Worm (Caenorhabditis elegans) whole organism, young adult: ENCODE measurements around the gene C14B9.10.

Experiments used
- B0019.2 ChIP-seq: fragments of 200-800 bp; sonication (Bioruptor generic); conservative IDR thresholded peaks from 2 replicates; pipeline ENCODE4 v1.3.6; 2022; ENCODE audit warnings: missing genetic modification reagents, missing genetic modification characterization, missing compliant biosample characterization
- B0336.3 ChIP-seq: fragments of 200-800 bp; sonication (Bioruptor generic); IDR thresholded peaks from 2 replicates; pipeline ENCODE4 v1.3.6; 2022; ENCODE audit warnings: missing genetic modification characterization, missing compliant biosample characterization
- D2030.7 ChIP-seq: fragments of 200-800 bp; sonication (Bioruptor generic); IDR thresholded peaks from 2 replicates; pipeline ENCODE4 v1.3.6; 2022; ENCODE audit warnings: missing genetic modification reagents, missing genetic modification characterization, missing compliant biosample characterization
- F23B12.7 ChIP-seq: sonication (generic microtip); optimal IDR thresholded peaks from 2 replicates; lab custom pipeline; 2017; ENCODE audit warnings: missing genetic modification characterization, mild to moderate bottlenecking, missing compliant biosample characterization, antibody characterized with exemption, moderate library complexity; ENCODE audit not compliant: insufficient read depth
- F33H1.4 ChIP-seq: fragments of 200-800 bp; sonication (Bioruptor generic); IDR thresholded peaks from 2 replicates; pipeline ENCODE4 v1.3.6; 2022; ENCODE audit warnings: missing genetic modification reagents, missing genetic modification characterization, missing compliant biosample characterization
- F49E8.2 ChIP-seq: sonication (generic microtip); optimal IDR thresholded peaks from 3 replicates; lab custom pipeline; 2017; ENCODE audit warnings: missing genetic modification characterization, mild to moderate bottlenecking, missing compliant biosample characterization, antibody characterized with exemption, moderate library complexity; ENCODE audit not compliant: insufficient read depth
- K12H6.12 ChIP-seq: fragments of 200-800 bp; sonication (Bioruptor generic); optimal IDR thresholded peaks from 2 replicates; lab custom pipeline; 2018; ENCODE audit warnings: mild to moderate bottlenecking, missing genetic modification characterization, missing compliant biosample characterization
- Y53G8AR.9 ChIP-seq: fragments of 200-800 bp; sonication (Bioruptor generic); conservative IDR thresholded peaks from 2 replicates; pipeline ENCODE4 v1.3.6; 2022; ENCODE audit warnings: missing genetic modification reagents, missing genetic modification characterization, missing compliant biosample characterization
- Y56A3A.18 ChIP-seq: fragments of 200-800 bp; sonication (Bioruptor generic); IDR thresholded peaks from 2 replicates; pipeline ENCODE4 v1.3.6; 2022; ENCODE audit warnings: missing genetic modification reagents, missing genetic modification characterization, missing compliant biosample characterization
- Y95B8A.8 ChIP-seq: fragments of 200-800 bp; sonication (Bioruptor generic); IDR thresholded peaks from 2 replicates; pipeline ENCODE4 v1.3.6; 2022; ENCODE audit warnings: missing genetic modification reagents, missing genetic modification characterization, missing compliant biosample characterization
- aptf-2 ChIP-seq: fragments of 200-800 bp; sonication (Bioruptor generic); conservative IDR thresholded peaks from 2 replicates; pipeline ENCODE4 v1.3.6; 2022; ENCODE audit warnings: missing genetic modification reagents, missing genetic modification characterization, missing compliant biosample characterization
- athp-1 ChIP-seq: sonication (generic microtip); optimal IDR thresholded peaks from 2 replicates; lab custom pipeline; 2017; ENCODE audit warnings: mild to moderate bottlenecking, missing genetic modification characterization, missing compliant biosample characterization
- attf-3 ChIP-seq: fragments of 200-800 bp; sonication (Bioruptor generic); conservative IDR thresholded peaks from 2 replicates; pipeline ENCODE4 v1.3.6; 2022; ENCODE audit warnings: missing genetic modification reagents, missing genetic modification characterization, missing compliant biosample characterization
- cebp-1 ChIP-seq, 2 experiments: fragments of 200-800 bp in 1 of 2; sonication (Bioruptor generic) in 1 of 2; sonication (generic microtip) in 1 of 2; IDR thresholded peaks in 1 of 2; optimal IDR thresholded peaks in 1 of 2; 2 replicates each; pipeline versions ENCODE4 v1.3.6 to Lab custom; 2017 to 2022; ENCODE audit warnings: missing compliant biosample characterization in 2 of 2, missing genetic modification characterization in 2 of 2, mild to moderate bottlenecking in 1 of 2, missing genetic modification reagents in 1 of 2, moderate library complexity in 1 of 2
- ceh-100 ChIP-seq: fragments of 200-800 bp; sonication (Bioruptor generic); IDR thresholded peaks from 2 replicates; pipeline ENCODE4 v1.3.6; 2022; ENCODE audit warnings: missing genetic modification reagents, missing genetic modification characterization, missing compliant biosample characterization
- ceh-27 ChIP-seq: fragments of 200-800 bp; sonication (Bioruptor generic); optimal IDR thresholded peaks from 2 replicates; lab custom pipeline; 2018; ENCODE audit warnings: mild to moderate bottlenecking, missing genetic modification characterization, moderate library complexity, missing compliant biosample characterization
- ceh-91 ChIP-seq: fragments of 200-800 bp; sonication (Bioruptor generic); IDR thresholded peaks from 2 replicates; pipeline ENCODE4 v1.3.6; 2022; ENCODE audit warnings: missing genetic modification reagents, missing genetic modification characterization, missing compliant biosample characterization
- efl-1 ChIP-seq: fragments of 150-350 bp; optimal IDR thresholded peaks from 2 replicates; lab custom pipeline; 2014; ENCODE audit warnings: missing biosample characterization, missing genetic modification reagents, missing genetic modification characterization
- ekl-4 ChIP-seq: fragments of 200-800 bp; sonication (Bioruptor generic); IDR thresholded peaks from 2 replicates; pipeline ENCODE4 v1.3.6; 2022; ENCODE audit warnings: missing genetic modification reagents, missing genetic modification characterization, missing compliant biosample characterization
- hmg-1.2 ChIP-seq: fragments of 200-800 bp; sonication (Bioruptor generic); IDR thresholded peaks from 2 replicates; pipeline ENCODE4 v1.3.6; 2022; ENCODE audit warnings: missing genetic modification reagents, missing genetic modification characterization, missing compliant biosample characterization
- hmg-20 ChIP-seq: fragments of 200-800 bp; sonication (Bioruptor generic); IDR thresholded peaks from 2 replicates; pipeline ENCODE4 v1.3.6; 2022; ENCODE audit warnings: missing genetic modification reagents, missing genetic modification characterization, missing compliant biosample characterization
- let-607 ChIP-seq, 2 experiments: fragments of 200-800 bp in 1 of 2; sonication (Bioruptor generic) in 1 of 2; sonication (generic microtip) in 1 of 2; optimal IDR thresholded peaks; 2 replicates each; lab custom pipeline; 2016 to 2018; ENCODE audit warnings: mild to moderate bottlenecking in 2 of 2, missing compliant biosample characterization in 2 of 2, missing genetic modification characterization in 2 of 2, moderate library complexity in 2 of 2, missing genotype in 1 of 2
- lin-40 ChIP-seq: sonication (generic microtip); optimal IDR thresholded peaks from 2 replicates; lab custom pipeline; 2016; ENCODE audit warnings: missing genetic modification characterization, mild to moderate bottlenecking, missing compliant biosample characterization, missing genotype, missing genetic modification reagents
- lsl-1 ChIP-seq: fragments of 200-800 bp; sonication (Bioruptor generic); optimal IDR thresholded peaks from 2 replicates; lab custom pipeline; 2018; ENCODE audit warnings: mild to moderate bottlenecking, missing genetic modification characterization, moderate library complexity, missing compliant biosample characterization
- madf-3 ChIP-seq: fragments of 200-800 bp; sonication (Bioruptor generic); IDR thresholded peaks from 2 replicates; pipeline ENCODE4 v1.3.6; 2022; ENCODE audit warnings: missing genetic modification reagents, missing genetic modification characterization, missing compliant biosample characterization
- madf-6 ChIP-seq: fragments of 200-800 bp; sonication (Bioruptor generic); IDR thresholded peaks from 2 replicates; pipeline ENCODE4 v1.3.6; 2022; ENCODE audit warnings: missing genetic modification reagents, missing genetic modification characterization, missing compliant biosample characterization
- madf-8 ChIP-seq: fragments of 200-800 bp; sonication (Bioruptor generic); conservative IDR thresholded peaks from 2 replicates; pipeline ENCODE4 v1.3.6; 2022; ENCODE audit warnings: missing genetic modification reagents, missing genetic modification characterization, missing compliant biosample characterization
- mcd-1 ChIP-seq: fragments of 200-800 bp; sonication (Bioruptor generic); IDR thresholded peaks from 2 replicates; pipeline ENCODE4 v1.3.6; 2022; ENCODE audit warnings: missing genetic modification reagents, missing genetic modification characterization, missing compliant biosample characterization
- mel-28 ChIP-seq: sonication (generic microtip); optimal IDR thresholded peaks from 2 replicates; lab custom pipeline; 2016; ENCODE audit warnings: borderline replicate concordance, mild to moderate bottlenecking, missing genetic modification characterization, missing compliant biosample characterization
- mes-4 ChIP-seq: sonication (generic microtip); optimal IDR thresholded peaks from 2 replicates; lab custom pipeline; 2016; ENCODE audit warnings: missing genotype, missing genetic modification characterization, missing compliant biosample characterization
- nfyb-1 ChIP-seq: fragments of 200-800 bp; sonication (Bioruptor generic); IDR thresholded peaks from 2 replicates; pipeline ENCODE4 v1.3.6; 2022; ENCODE audit warnings: missing genetic modification reagents, missing genetic modification characterization, missing compliant biosample characterization
- nhr-80 ChIP-seq: sonication (generic microtip); optimal IDR thresholded peaks from 2 replicates; lab custom pipeline; 2016; ENCODE audit warnings: missing genetic modification characterization, missing compliant biosample characterization
- pbrm-1 ChIP-seq: fragments of 200-800 bp; sonication (Bioruptor generic); IDR thresholded peaks from 2 replicates; pipeline ENCODE4 v1.3.6; 2022; ENCODE audit warnings: missing genetic modification reagents, missing genetic modification characterization, missing compliant biosample characterization
- pha-4 ChIP-seq: fragments of 150-350 bp; sonication (generic microtip); optimal IDR thresholded peaks from 2 replicates; lab custom pipeline; 2014; ENCODE audit warnings: missing biosample characterization, missing genetic modification reagents, missing genetic modification characterization
- rcor-1 ChIP-seq: fragments of 200-800 bp; sonication (Bioruptor generic); IDR thresholded peaks from 2 replicates; pipeline ENCODE4 v1.3.6; 2022; ENCODE audit warnings: missing genetic modification reagents, missing genetic modification characterization, missing compliant biosample characterization
- repo-1 ChIP-seq: sonication (generic microtip); optimal IDR thresholded peaks from 2 replicates; lab custom pipeline; 2017; ENCODE audit warnings: mild to moderate bottlenecking, missing genetic modification characterization, missing compliant biosample characterization
- snpc-1.3 ChIP-seq: sonication (generic microtip); optimal IDR thresholded peaks from 2 replicates; lab custom pipeline; 2017; ENCODE audit warnings: missing genetic modification characterization, mild to moderate bottlenecking, missing compliant biosample characterization, antibody characterized with exemption, moderate library complexity, missing genotype, missing genetic modification reagents; ENCODE audit not compliant: insufficient read depth
- snpc-3.4 ChIP-seq: sonication (generic microtip); optimal IDR thresholded peaks from 2 replicates; lab custom pipeline; 2017; ENCODE audit warnings: missing genetic modification characterization, mild to moderate bottlenecking, missing compliant biosample characterization, antibody characterized with exemption, moderate library complexity, missing genotype, missing genetic modification reagents
- snpc-4 ChIP-seq, 5 experiments: fragments of 150-350 bp in 1 of 5; sonication (generic microtip) in 4 of 5; optimal IDR thresholded peaks; 2 replicates each; lab custom pipeline; 2014 to 2018; ENCODE audit warnings: missing genetic modification characterization in 5 of 5, missing biosample characterization in 3 of 5, antibody characterized with exemption in 2 of 5, mild to moderate bottlenecking in 2 of 5, missing compliant biosample characterization in 2 of 5, missing genotype in 2 of 5, moderate library complexity in 2 of 5, missing genetic modification reagents in 1 of 5
- sptf-2 ChIP-seq: fragments of 200-800 bp; sonication (Bioruptor generic); optimal IDR thresholded peaks from 2 replicates; lab custom pipeline; 2018; ENCODE audit warnings: mild to moderate bottlenecking, missing genetic modification characterization, missing compliant biosample characterization
- tbp1 ChIP-seq: fragments of 200-800 bp; sonication (Bioruptor generic); optimal IDR thresholded peaks from 2 replicates; lab custom pipeline; 2018; ENCODE audit warnings: mild to moderate bottlenecking, missing genetic modification characterization, missing compliant biosample characterization
- tlf-1 ChIP-seq: fragments of 200-800 bp; sonication (Bioruptor generic); optimal IDR thresholded peaks from 2 replicates; lab custom pipeline; 2018; ENCODE audit warnings: mild to moderate bottlenecking, missing genetic modification characterization, missing compliant biosample characterization
- unc-130 ChIP-seq: sonication (generic microtip); optimal IDR thresholded peaks from 2 replicates; lab custom pipeline; 2016; ENCODE audit warnings: missing genetic modification reagents, missing genetic modification characterization, missing compliant biosample characterization
- ztf-18 ChIP-seq: sonication (generic microtip); optimal IDR thresholded peaks from 2 replicates; lab custom pipeline; 2016; ENCODE audit warnings: missing genotype, mild to moderate bottlenecking, missing genetic modification characterization, missing compliant biosample characterization

C14B9.10 gene

DNA sequence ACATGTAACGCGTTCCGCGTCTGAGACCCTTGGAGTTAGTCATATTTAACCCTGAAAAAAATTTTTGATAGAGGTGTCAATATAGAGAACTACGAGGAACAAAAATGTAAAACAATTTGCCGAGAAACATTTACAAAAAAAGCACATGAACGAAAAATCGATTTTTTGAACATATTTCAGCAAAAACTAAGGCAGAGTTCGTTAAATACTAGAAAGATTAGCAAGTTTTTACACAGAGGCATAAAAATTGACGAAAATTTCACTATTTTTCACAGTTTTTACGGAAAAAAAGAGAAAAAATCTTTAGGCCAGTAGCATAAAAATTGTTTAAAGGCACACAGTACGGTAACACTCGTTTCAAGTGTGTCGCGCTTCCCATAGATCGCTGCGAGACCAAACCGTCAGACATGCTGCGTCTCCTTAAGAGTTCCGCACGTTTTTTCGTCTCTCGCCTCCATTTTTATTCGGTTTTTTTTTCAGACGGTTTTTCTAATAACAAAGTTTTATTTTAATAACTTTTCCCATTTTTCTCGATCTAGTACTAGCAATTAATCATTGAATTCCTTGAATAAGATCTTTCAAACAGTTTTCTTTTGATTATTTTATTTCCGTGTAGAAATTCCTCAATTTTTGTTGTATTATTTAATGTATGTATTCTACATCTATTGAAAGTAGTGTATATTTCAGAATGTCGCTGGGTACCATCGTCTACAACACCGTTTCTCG is at the start of gene C14B9.10, which contains the start of gene rpl-21:
TSS of gene C14B9.10 (plus strand) at position 676 of the 726 bp plus-strand sequence.
TSS of gene rpl-21 (minus strand) at position 51 of the 726 bp plus-strand sequence.
- TF ChIP-seq snpc-1.3 (tag; lab: Kevin White, UChicago) = peak; percentile 93
- peak; percentile 79 for TF ChIP-seq ceh-27 (GFP tag; lab: Kevin White, UChicago)
- no peak for TF ChIP-seq aptf-2 (GFP tag; lab: Robert Waterston, UW)
- TF ChIP-seq ceh-91 (GFP tag; lab: Robert Waterston, UW) = peak; percentile 88
- TF ChIP-seq madf-3 = peak; percentile 89
- peak; percentile 82 for TF ChIP-seq F49E8.2 (tag; lab: Kevin White, UChicago)
- TF ChIP-seq athp-1 (tag; lab: Kevin White, UChicago) = peak; percentile 35
- TF ChIP-seq mel-28 (tag; lab: Kevin White, UChicago) = no peak
- peak; percentile 78 for TF ChIP-seq D2030.7
- peak; percentile 92 for TF ChIP-seq madf-6 (GFP tag; lab: Robert Waterston, UW)
- TF ChIP-seq unc-130 = peak; percentile 34
- TF ChIP-seq Y53G8AR.9 (GFP tag; lab: Robert Waterston, UW) = peak; percentile 52; the same call in 1 of the 2 replicates
- peak; percentile 71 for TF ChIP-seq tbp1 (GFP tag; lab: Kevin White, UChicago)
- no peak for TF ChIP-seq Y56A3A.18 (GFP tag; lab: Robert Waterston, UW)
- TF ChIP-seq B0336.3 (GFP tag; lab: Robert Waterston, UW) = peak; percentile 63
- peak; percentile 70 for TF ChIP-seq attf-3 (GFP tag; lab: Robert Waterston, UW)
- TF ChIP-seq hmg-20 (GFP tag; lab: Robert Waterston, UW) = no peak
- peak; percentile 96 for TF ChIP-seq lsl-1
- peak; percentile 91 for TF ChIP-seq hmg-1.2 (GFP tag; lab: Robert Waterston, UW)
- TF ChIP-seq pbrm-1 (GFP tag; lab: Robert Waterston, UW) = peak; percentile 89
- peak; percentile 66; the same call in 1 of the 2 replicates for TF ChIP-seq ekl-4 (GFP tag; lab: Robert Waterston, UW)
- peak; percentile 80 for TF ChIP-seq mcd-1
- TF ChIP-seq efl-1 (GFP tag; lab: Kevin White, UChicago) = peak; percentile 55
- peak; percentile 98 for TF ChIP-seq F33H1.4 (GFP tag; lab: Robert Waterston, UW)
- TF ChIP-seq ceh-100 = peak; percentile 52; the same call in 1 of the 2 replicates
- TF ChIP-seq repo-1 = no peak
- peak; percentile 89 for TF ChIP-seq snpc-3.4 (tag; lab: Kevin White, UChicago)
- TF ChIP-seq F23B12.7 (tag; lab: Kevin White, UChicago) = peak; percentile 83
- TF ChIP-seq let-607 (tag; optimal IDR thresholded peaks at IDR 0.05; lab: Kevin White, UChicago) = peak in 1 of 2 experiments; percentile 59
- peak; percentile 46 for TF ChIP-seq lin-40 (tag; lab: Kevin White, UChicago)
- TF ChIP-seq snpc-4 (GFP tag; optimal IDR thresholded peaks at IDR 0.05; lab: Kevin White, UChicago) = peak; percentile 48
- peak; percentile 36 to 77 (median 60) for TF ChIP-seq snpc-4 (tag; optimal IDR thresholded peaks at IDR 0.05; lab: Kevin White, UChicago)
- peak; percentile 82 for TF ChIP-seq tlf-1 (GFP tag; lab: Kevin White, UChicago)
- TF ChIP-seq nfyb-1 (GFP tag; lab: Robert Waterston, UW) = peak; percentile 74
- TF ChIP-seq ztf-18 (tag; lab: Kevin White, UChicago) = peak; percentile 55
- TF ChIP-seq K12H6.12 (tag; lab: Kevin White, UChicago) = no peak
- TF ChIP-seq B0019.2 (GFP tag; lab: Robert Waterston, UW) = 0 out of 2 replicates have a peak, but pooled peaks have one; percentile 4
- TF ChIP-seq pha-4 = peak; percentile 76
- TF ChIP-seq sptf-2 (GFP tag; lab: Kevin White, UChicago) = no peak
- peak; percentile 76 for TF ChIP-seq rcor-1
- no peak for TF ChIP-seq cebp-1 (GFP tag; IDR thresholded peaks at IDR 0.05; lab: Robert Waterston, UW)
- TF ChIP-seq cebp-1 (tag; optimal IDR thresholded peaks at IDR 0.05; lab: Kevin White, UChicago) = peak; percentile 64
- TF ChIP-seq nhr-80 (tag; lab: Kevin White, UChicago) = peak; percentile 36
- no peak for TF ChIP-seq Y95B8A.8 (GFP tag; lab: Robert Waterston, UW)
- TF ChIP-seq madf-8 = peak; percentile 53
- peak; percentile 2 for TF ChIP-seq mes-4 (tag; lab: Kevin White, UChicago)
